Fruit fly (Drosophila melanogaster): ENCODE data around the gene Trmt61.

Gene Trmt61

DNA sequence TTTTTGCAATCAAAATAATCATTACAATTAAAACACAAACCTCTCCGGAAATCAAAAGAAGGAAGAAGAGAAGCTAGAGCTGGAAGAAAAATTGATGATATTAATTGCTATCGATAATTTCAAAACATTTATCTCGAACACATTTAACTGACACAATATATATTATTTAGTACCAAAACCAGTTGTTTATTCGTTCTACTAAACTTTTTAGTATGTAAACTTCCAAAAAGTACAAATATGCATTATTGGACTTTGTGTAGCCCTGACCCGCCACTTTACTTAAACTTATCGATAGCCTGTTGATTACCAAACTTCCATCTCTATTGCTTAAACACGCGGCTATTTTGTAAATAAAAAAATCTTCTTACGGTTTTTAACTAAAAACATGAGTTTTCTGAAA is at the start of gene Trmt61, which contains the start of gene RpL34a (continued):
- TF ChIP-seq tll (GFP tag; optimal IDR thresholded peaks at IDR 0.05) (peak in 1 of 2 experiments; percentile 39), CG34422 (GFP tag; IDR thresholded peaks at IDR 0.05) (peak; percentile 76), CG32772 (GFP tag; IDR thresholded peaks at IDR 0.05) (peak; percentile 64), Usf (GFP tag; optimal IDR thresholded peaks at IDR 0.05) (peak; percentile 24), ase (GFP tag; IDR thresholded peaks at IDR 0.05) (peak; percentile 56; the same call in 2 of the 3 replicates), NC2β (GFP tag; optimal IDR thresholded peaks at IDR 0.05) (peak; percentile 92), ab (GFP tag; optimal IDR thresholded peaks at IDR 0.05) (no peak), CG8478 (optimal IDR thresholded peaks at IDR 0.05) (no peak), ara (GFP tag; IDR thresholded peaks at IDR 0.05) (peak; percentile 57; the same call in 1 of the 2 replicates), eve (GFP tag; optimal IDR thresholded peaks at IDR 0.05) (no peak), h (optimal IDR thresholded peaks at IDR 0.05) (no peak), CG3407 (GFP tag; optimal IDR thresholded peaks at IDR 0.05) (peak; percentile 73), Meics (GFP tag; optimal IDR thresholded peaks at IDR 0.05) (peak; percentile 94), CG14860 (GFP tag; IDR thresholded peaks at IDR 0.05; ENCODE audit: partially characterized antibody) (peak; percentile 69; the same call in 2 of the 3 replicates), CG12219 (GFP tag; optimal IDR thresholded peaks at IDR 0.05) (peak; percentile 76), Hmr (GFP tag; optimal IDR thresholded peaks at IDR 0.05) (peak; percentile 94), CG6654 (GFP tag; optimal IDR thresholded peaks at IDR 0.05) (peak; percentile 59), CG18599 (GFP tag; optimal IDR thresholded peaks at IDR 0.05) (peak; percentile 88), Chrac-16 (GFP tag; optimal IDR thresholded peaks at IDR 0.05) (peak; percentile 44), ranshi (GFP tag; IDR thresholded peaks at IDR 0.05) (peak; percentile 60; the same call in 1 of the 2 replicates), CG2712 (tag; optimal IDR thresholded peaks at IDR 0.05) (peak; percentile 90), dati (GFP tag; IDR thresholded peaks at IDR 0.05) (no peak), CG31441 (GFP tag; IDR thresholded peaks at IDR 0.05) (peak; percentile 92), slou (GFP tag; optimal IDR thresholded peaks at IDR 0.05) (peak; percentile 66), CG12236 (GFP tag; optimal IDR thresholded peaks at IDR 0.05) (peak; percentile 64), CG2120 (GFP tag; optimal IDR thresholded peaks at IDR 0.05) (peak; percentile 76), CG1233 (GFP tag; optimal IDR thresholded peaks at IDR 0.05) (peak; percentile 95), yki (optimal IDR thresholded peaks at IDR 0.05) (no peak), wek (GFP tag; optimal IDR thresholded peaks at IDR 0.05) (peak; percentile 81), BEAF-32 (GFP tag; optimal IDR thresholded peaks at IDR 0.05) (peak; percentile 94), dimm (GFP tag; IDR thresholded peaks at IDR 0.05) (no peak), btn (GFP tag; optimal IDR thresholded peaks at IDR 0.05) (peak; percentile 61), fru (optimal IDR thresholded peaks at IDR 0.05) (no peak), CG12769 (tag; optimal IDR thresholded peaks at IDR 0.05) (no peak), hkb (optimal IDR thresholded peaks at IDR 0.05) (no peak), hkb (GFP tag; IDR thresholded peaks at IDR 0.05) (peak; percentile 88), ci (GFP tag; IDR thresholded peaks at IDR 0.05) (peak; percentile 82), Six4 (GFP tag; optimal IDR thresholded peaks at IDR 0.05) (peak; percentile 81), Ada2b (GFP tag; IDR thresholded peaks at IDR 0.05) (peak; percentile 56), CG6683 (GFP tag; optimal IDR thresholded peaks at IDR 0.05) (peak; percentile 88), ERR (GFP tag; optimal IDR thresholded peaks at IDR 0.05) (peak; percentile 27), trem (tag; optimal IDR thresholded peaks at IDR 0.05) (peak; percentile 94), mld (GFP tag; IDR thresholded peaks at IDR 0.05; ENCODE audit: partially characterized antibody) (no peak; the same call in 2 of the 3 replicates), CG10543 (GFP tag; optimal IDR thresholded peaks at IDR 0.05) (peak; percentile 94), al (GFP tag; IDR thresholded peaks at IDR 0.05) (peak; percentile 64), bsh (GFP tag; optimal IDR thresholded peaks at IDR 0.05) (peak in 1 of 2 experiments; percentile 77), CG9876 (GFP tag; optimal IDR thresholded peaks at IDR 0.05) (peak; percentile 21), CG4854 (GFP tag; optimal IDR thresholded peaks at IDR 0.05) (peak; percentile 76), CG18476 (GFP tag; optimal IDR thresholded peaks at IDR 0.05) (peak; percentile 44), CG6689 (GFP tag; IDR thresholded peaks at IDR 0.05) (peak; percentile 68; the same call in 1 of the 2 replicates), CG17328 (GFP tag; IDR thresholded peaks at IDR 0.05) (peak; percentile 86), ftz-f1 (GFP tag; optimal IDR thresholded peaks at IDR 0.05) (no peak)
